Fruit fly (Drosophila melanogaster) whole organism, embryonic: ENCODE results near the gene CG34292.

ENCODE experiments used
- Adf1 ChIP-seq: fragments of 200-800 bp; sonication (Bioruptor generic); IDR thresholded peaks from 2 replicates; pipeline ENCODE4 v1.3.6; 2022; ENCODE audit warnings: missing biosample characterization, missing genetic modification characterization
- Bdp1 ChIP-seq: fragments of 200-800 bp; sonication (Bioruptor generic); optimal IDR thresholded peaks from 3 replicates; lab custom pipeline; 2016; ENCODE audit warnings: missing biosample characterization, missing genetic modification characterization
- Blimp-1 ChIP-seq: fragments of 200-800 bp; sonication (Bioruptor generic); optimal IDR thresholded peaks from 3 replicates; lab custom pipeline; 2018; ENCODE audit warnings: missing biosample characterization, missing genetic modification characterization, mild to moderate bottlenecking, moderate library complexity, missing genetic modification reagents
- CG10462 ChIP-seq: fragments of 200-800 bp; sonication (Bioruptor generic); optimal IDR thresholded peaks from 2 replicates; lab custom pipeline; 2016; ENCODE audit warnings: missing biosample characterization, missing genetic modification characterization
- CG11085 ChIP-seq: fragments of 200-800 bp; sonication (Bioruptor generic); IDR thresholded peaks from 2 replicates; pipeline ENCODE4 v1.3.6; 2022; ENCODE audit warnings: missing biosample characterization, missing genetic modification characterization
- CG3163 ChIP-seq: fragments of 200-800 bp; sonication (Bioruptor generic); optimal IDR thresholded peaks from 3 replicates; lab custom pipeline; 2016; ENCODE audit warnings: missing biosample characterization, missing genetic modification characterization
- CG4404 ChIP-seq: fragments of 200-800 bp; sonication (Bioruptor generic); IDR thresholded peaks from 2 replicates; pipeline ENCODE4 v1.3.6; 2022; ENCODE audit warnings: missing biosample characterization, missing genetic modification characterization
- CG4730 ChIP-seq: fragments of 200-800 bp; sonication (Bioruptor generic); IDR thresholded peaks from 2 replicates; pipeline ENCODE4 v1.3.6; 2022; ENCODE audit warnings: missing biosample characterization, missing genetic modification characterization
- CG6689 ChIP-seq: fragments of 200-800 bp; sonication (Bioruptor generic); IDR thresholded peaks from 2 replicates; pipeline ENCODE4 v1.3.6; 2022; ENCODE audit warnings: missing biosample characterization, missing genetic modification characterization
- CG6765 ChIP-seq: fragments of 200-800 bp; sonication (Bioruptor generic); optimal IDR thresholded peaks from 3 replicates; lab custom pipeline; 2017; ENCODE audit warnings: missing biosample characterization, mild to moderate bottlenecking, missing genetic modification characterization
- CG7786 ChIP-seq: fragments of 200-800 bp; sonication (Bioruptor generic); optimal IDR thresholded peaks from 2 replicates; lab custom pipeline; 2016; ENCODE audit warnings: missing biosample characterization, missing genetic modification characterization
- CG7987 ChIP-seq: fragments of 200-800 bp; sonication (Bioruptor generic); optimal IDR thresholded peaks from 2 replicates; lab custom pipeline; 2018; ENCODE audit warnings: missing biosample characterization, mild to moderate bottlenecking, missing genetic modification characterization, moderate library complexity
- CG9609 ChIP-seq: fragments of 200-800 bp; sonication (Bioruptor generic); optimal IDR thresholded peaks from 3 replicates; lab custom pipeline; 2016; ENCODE audit warnings: missing biosample characterization, missing genetic modification characterization
- CTCF ChIP-seq: fragments of 200-800 bp; sonication (Bioruptor generic); optimal IDR thresholded peaks from 2 replicates; lab custom pipeline; 2017; ENCODE audit warnings: missing biosample characterization, mild to moderate bottlenecking, missing genetic modification characterization, moderate library complexity
- CoRest ChIP-seq: fragments of 200-800 bp; sonication (Bioruptor generic); optimal IDR thresholded peaks from 3 replicates; lab custom pipeline; 2018; ENCODE audit warnings: missing biosample characterization, mild to moderate bottlenecking, missing genetic modification characterization, moderate library complexity
- Drgx ChIP-seq: fragments of 200-800 bp; sonication (Bioruptor generic); IDR thresholded peaks from 2 replicates; pipeline ENCODE4 v1.3.6; 2022; ENCODE audit warnings: missing biosample characterization, missing genetic modification characterization
- Ets65A ChIP-seq: fragments of 200-800 bp; sonication (Bioruptor generic); peaks from one replicate; lab custom pipeline; 2016; ENCODE audit warnings: missing biosample characterization, missing genetic modification characterization
- Gug ChIP-seq: fragments of 200-800 bp; sonication (Bioruptor generic); IDR thresholded peaks from 4 replicates; pipeline ENCODE4 v1.3.6; 2022; ENCODE audit warnings: missing biosample characterization, missing genetic modification characterization
- Hmx ChIP-seq: fragments of 200-800 bp; sonication (Bioruptor generic); optimal IDR thresholded peaks from 2 replicates; lab custom pipeline; 2016; ENCODE audit warnings: missing biosample characterization, missing genetic modification characterization
- Mrtf ChIP-seq: fragments of 200-800 bp; sonication (Bioruptor generic); IDR thresholded peaks from 3 replicates; pipeline ENCODE4 v1.3.6; 2022; ENCODE audit warnings: missing biosample characterization, missing genetic modification characterization
- Nf-YA ChIP-seq: fragments of 200-800 bp; sonication (Bioruptor generic); IDR thresholded peaks from 2 replicates; pipeline ENCODE4 v1.3.6; 2022; ENCODE audit warnings: missing biosample characterization, missing genetic modification characterization
- Rx ChIP-seq: fragments of 200-800 bp; sonication (Bioruptor generic); IDR thresholded peaks from 2 replicates; pipeline ENCODE4 v1.3.6; 2022; ENCODE audit warnings: missing biosample characterization, missing genetic modification characterization
- Stat92E ChIP-seq, 3 experiments: fragments of >200 bp in 2 of 3; fragments of 200-800 bp in 1 of 3; sonication (Bioruptor generic) in 1 of 3; optimal IDR thresholded peaks; 2 replicates each; lab custom pipeline; 2017 to 2019; ENCODE audit warnings: missing biosample characterization in 3 of 3, missing genetic modification characterization in 3 of 3, mild to moderate bottlenecking in 1 of 3, moderate library complexity in 1 of 3
- esg ChIP-seq: fragments of 200-800 bp; sonication (Bioruptor generic); conservative IDR thresholded peaks from 2 replicates; pipeline ENCODE4 v1.3.6; 2022; ENCODE audit warnings: missing biosample characterization, missing genetic modification characterization
- hb ChIP-seq: fragments of 200-800 bp; sonication (Bioruptor generic); IDR thresholded peaks from 3 replicates; pipeline ENCODE4 v1.3.6; 2022; ENCODE audit warnings: missing biosample characterization, missing genetic modification characterization; ENCODE audit not compliant: partially characterized antibody
- lbe ChIP-seq: fragments of 200-800 bp; sonication (Bioruptor generic); optimal IDR thresholded peaks from 2 replicates; lab custom pipeline; 2016; ENCODE audit warnings: missing biosample characterization, mild to moderate bottlenecking, missing genetic modification characterization
- nau ChIP-seq: fragments of 200-800 bp; sonication (Bioruptor generic); optimal IDR thresholded peaks from 3 replicates; lab custom pipeline; 2017; ENCODE audit warnings: missing biosample characterization, mild to moderate bottlenecking, missing genetic modification characterization, missing genetic modification reagents
- pan ChIP-seq, 4 experiments: fragments of >200 bp in 3 of 4; fragments of 200-800 bp in 1 of 4; sonication (Bioruptor generic) in 1 of 4; optimal IDR thresholded peaks in 3 of 4; IDR thresholded peaks in 1 of 4; 2 replicates each; pipeline versions ENCODE4 v1.3.6 to Lab custom; 2017 to 2022; ENCODE audit warnings: missing biosample characterization in 2 of 4, missing genetic modification characterization in 2 of 4, mixed read lengths in 1 of 4
- pfk ChIP-seq: fragments of 200-800 bp; sonication (Bioruptor generic); optimal IDR thresholded peaks from 2 replicates; lab custom pipeline; 2018; ENCODE audit warnings: missing biosample characterization, mild to moderate bottlenecking, missing genetic modification characterization, moderate library complexity
- pnt ChIP-seq: fragments of 200-800 bp; sonication (Bioruptor generic); optimal IDR thresholded peaks from 3 replicates; lab custom pipeline; 2016; ENCODE audit warnings: missing biosample characterization, missing genetic modification characterization
- pzg ChIP-seq: fragments of 200-800 bp; sonication (Bioruptor generic); optimal IDR thresholded peaks from 3 replicates; lab custom pipeline; 2018; ENCODE audit warnings: missing biosample characterization, mild to moderate bottlenecking, missing genetic modification characterization, moderate library complexity
- sens ChIP-seq: fragments of 200-800 bp; sonication (Bioruptor generic); peaks from one replicate; lab custom pipeline; 2016; ENCODE audit warnings: missing biosample characterization, missing genetic modification characterization
- sisA ChIP-seq: fragments of 200-800 bp; sonication (Bioruptor generic); IDR thresholded peaks from 2 replicates; pipeline ENCODE4 v1.3.6; 2022; ENCODE audit warnings: missing biosample characterization, missing genetic modification characterization
- slp2 ChIP-seq: fragments of 200-800 bp; sonication (Bioruptor generic); optimal IDR thresholded peaks from 2 replicates; lab custom pipeline; 2016; ENCODE audit warnings: missing biosample characterization, missing genetic modification characterization

CG34292 gene

dm6 chr3R:27092263-27092662 is 30.2 kb downstream of the CG34292 start:
- peak; percentile 10; the same call in 1 of the 2 replicates for TF ChIP-seq sisA (GFP tag; lab: Robert Waterston, UW)
- no peak for TF ChIP-seq CG11085 (GFP tag; lab: Robert Waterston, UW)
- peak; percentile 26 for TF ChIP-seq sens (GFP tag; lab: Kevin White, UChicago)
- TF ChIP-seq CG9609 = no peak
- peak; percentile 53 for TF ChIP-seq Ets65A (GFP tag; lab: Kevin White, UChicago)
- TF ChIP-seq Rx (GFP tag; lab: Robert Waterston, UW) = peak; percentile 8; the same call in 1 of the 2 replicates
- peak; percentile 47 for TF ChIP-seq Drgx (GFP tag; lab: Robert Waterston, UW)
- TF ChIP-seq lbe = peak; percentile 10
- TF ChIP-seq nau = no peak
- TF ChIP-seq CG6689 (GFP tag; lab: Robert Waterston, UW) = 0 out of 2 replicates have a peak, but pooled peaks have one; percentile 13
- peak; percentile 13 for TF ChIP-seq Blimp-1 (GFP tag; lab: Kevin White, UChicago)

- TF ChIP-seq CG7987 (GFP tag; lab: Kevin White, UChicago) (no peak), Hmx (GFP tag; lab: Kevin White, UChicago) (no peak)
Measured at dm6 chr3R:27092843-27093242, 30.8 kb downstream of the CG34292 start, which contains the start of gene CG14258. TSS of gene CG14258 (plus strand) at chr3R:27093143.

- TF ChIP-seq Ets65A (GFP tag; lab: Kevin White, UChicago) (peak; percentile 86), CG6689 (GFP tag; lab: Robert Waterston, UW) (no peak)
Measured at dm6 chr3R:27094233-27094632, 32.2 kb downstream of the CG34292 start, which contains the start of gene CG14259. TSS of gene CG14259 (plus strand) at chr3R:27094533.

- TF ChIP-seq pzg (GFP tag; lab: Kevin White, UChicago) (no peak), Mrtf (GFP tag; lab: Robert Waterston, UW) (no peak), CG10462 (no peak), esg (GFP tag; lab: Robert Waterston, UW) (no peak), CG3163 (GFP tag; lab: Kevin White, UChicago) (no peak), CG11085 (GFP tag; lab: Robert Waterston, UW) (no peak), CTCF (GFP tag; lab: Kevin White, UChicago) (peak; percentile 70)
Measured at dm6 chr3R:27098638-27099037, 36.6 kb downstream of the CG34292 start.

- TF ChIP-seq Adf1 (no peak), Bdp1 (GFP tag; lab: Kevin White, UChicago) (no peak), pan (optimal IDR thresholded peaks at IDR 0.05; lab: Kevin White, UChicago) (no peak), pan (GFP tag; optimal IDR thresholded peaks at IDR 0.05 in 1 of 2, IDR thresholded peaks at IDR 0.05 in 1 of 2) (no peak), CG7786 (GFP tag; lab: Kevin White, UChicago) (no peak), CG4730 (GFP tag; lab: Robert Waterston, UW) (no peak), slp2 (no peak), Nf-YA (GFP tag; lab: Robert Waterston, UW) (no peak), pfk (GFP tag; lab: Kevin White, UChicago) (no peak), Stat92E (GFP tag; optimal IDR thresholded peaks at IDR 0.05; lab: Kevin White, UChicago) (no peak), CG6765 (GFP tag; lab: Kevin White, UChicago) (no peak), CoRest (tag; lab: Kevin White, UChicago) (no peak), Gug (GFP tag; lab: Robert Waterston, UW) (no peak)
- TF ChIP-seq, all 482 proteins: peak for 0
Measured at dm6 chr3R:27099579-27099978, 37.6 kb downstream of the CG34292 start, which contains the start of gene eater. TSS of gene eater (minus strand) at chr3R:27099679.

- no peak for TF ChIP-seq hb (GFP tag; lab: Robert Waterston, UW)
- no peak for TF ChIP-seq CG4404 (GFP tag; lab: Robert Waterston, UW)
- TF ChIP-seq sens (GFP tag; lab: Kevin White, UChicago) = peak; percentile 7
- no peak for TF ChIP-seq pnt (GFP tag; lab: Kevin White, UChicago)
Measured at dm6 chr3R:27100930-27101329, 38.9 kb downstream of the CG34292 start, which contains the start of gene Jhbp11. TSS of gene Jhbp11 (plus strand) at chr3R:27101230.
